Fruit fly (Drosophila melanogaster) whole organism, prepupa: ENCODE data around the gene CG6409.

Experiments used
- CG10669 ChIP-seq: fragments of 200-800 bp; sonication (Bioruptor generic); optimal IDR thresholded peaks from 3 replicates; lab custom pipeline; 2018; ENCODE audit warnings: missing biosample characterization, mild to moderate bottlenecking, missing genetic modification characterization, moderate library complexity
- CG11762 ChIP-seq: fragments of 200-800 bp; sonication (Bioruptor generic); optimal IDR thresholded peaks from 3 replicates; lab custom pipeline; 2016; ENCODE audit warnings: missing biosample characterization, missing genetic modification characterization; ENCODE audit not compliant: insufficient read depth
- CG11902 ChIP-seq: fragments of 200-800 bp; sonication (Bioruptor generic); optimal IDR thresholded peaks from 3 replicates; lab custom pipeline; 2016; ENCODE audit warnings: missing biosample characterization, missing genetic modification characterization
- CG15336 ChIP-seq: fragments of 200-800 bp; sonication (Bioruptor generic); IDR thresholded peaks from 2 replicates; pipeline ENCODE4 v1.3.6; 2022; ENCODE audit warnings: missing biosample characterization, missing genetic modification characterization
- CG1621 ChIP-seq: fragments of 200-800 bp; sonication (Bioruptor generic); optimal IDR thresholded peaks from 3 replicates; lab custom pipeline; 2018; ENCODE audit warnings: missing biosample characterization, mild to moderate bottlenecking, missing genetic modification characterization
- CG16779 ChIP-seq: fragments of 200-800 bp; sonication (Bioruptor generic); optimal IDR thresholded peaks from 3 replicates; lab custom pipeline; 2017; ENCODE audit warnings: missing biosample characterization, mild to moderate bottlenecking, missing genetic modification characterization
- CG3032 ChIP-seq: fragments of 200-800 bp; optimal IDR thresholded peaks from 2 replicates; lab custom pipeline; 2019; ENCODE audit warnings: missing biosample characterization, mild to moderate bottlenecking, missing genetic modification characterization, moderate library complexity
- CG32006 ChIP-seq: fragments of 200-800 bp; sonication (Bioruptor generic); optimal IDR thresholded peaks from 3 replicates; lab custom pipeline; 2017; ENCODE audit warnings: missing biosample characterization, mild to moderate bottlenecking, missing genetic modification characterization
- CG3919 ChIP-seq: fragments of 200-800 bp; sonication (Bioruptor generic); optimal IDR thresholded peaks from 3 replicates; lab custom pipeline; 2016; ENCODE audit warnings: missing biosample characterization, missing genetic modification characterization
- CG4318 ChIP-seq: fragments of 200-800 bp; sonication (Bioruptor generic); optimal IDR thresholded peaks from 3 replicates; lab custom pipeline; 2017; ENCODE audit warnings: missing biosample characterization, mild to moderate bottlenecking, missing genetic modification characterization
- CG6163 ChIP-seq: fragments of 200-800 bp; sonication (Bioruptor generic); IDR thresholded peaks from 3 replicates; pipeline ENCODE4 v1.3.6; 2022; ENCODE audit warnings: missing biosample characterization, missing genetic modification characterization
- CG6276 ChIP-seq: fragments of 200-800 bp; sonication (Bioruptor generic); optimal IDR thresholded peaks from 2 replicates; lab custom pipeline; 2017; ENCODE audit warnings: missing biosample characterization, mild to moderate bottlenecking, missing genetic modification characterization
- CG6792 ChIP-seq: fragments of 200-800 bp; sonication (Bioruptor generic); optimal IDR thresholded peaks from 3 replicates; lab custom pipeline; 2016; ENCODE audit warnings: missing biosample characterization, missing genetic modification characterization
- CG6808 ChIP-seq: fragments of 200-800 bp; sonication (Bioruptor generic); optimal IDR thresholded peaks from 3 replicates; lab custom pipeline; 2017; ENCODE audit warnings: missing biosample characterization, missing genetic modification characterization, mild to moderate bottlenecking, moderate library complexity, missing genetic modification reagents
- CG6854 ChIP-seq: fragments of 200-800 bp; sonication (Bioruptor generic); optimal IDR thresholded peaks from 2 replicates; lab custom pipeline; 2017; ENCODE audit warnings: missing biosample characterization, mild to moderate bottlenecking, missing genetic modification characterization
- CG7368 ChIP-seq: fragments of 200-800 bp; sonication (Bioruptor generic); optimal IDR thresholded peaks from 3 replicates; lab custom pipeline; 2016; ENCODE audit warnings: missing biosample characterization, missing genetic modification characterization
- CG8119 ChIP-seq: fragments of 200-800 bp; sonication (Bioruptor generic); IDR thresholded peaks from 3 replicates; pipeline ENCODE4 v1.3.6; 2022; ENCODE audit warnings: missing biosample characterization, missing genetic modification characterization
- CG8319 ChIP-seq: fragments of 200-800 bp; sonication (Bioruptor generic); optimal IDR thresholded peaks from 3 replicates; lab custom pipeline; 2016; ENCODE audit warnings: missing biosample characterization, missing genetic modification characterization
- CG8632 ChIP-seq: fragments of 200-800 bp; sonication (Bioruptor generic); optimal IDR thresholded peaks from 3 replicates; lab custom pipeline; 2016; ENCODE audit warnings: missing biosample characterization, missing genetic modification characterization
- CG9139 ChIP-seq: fragments of 200-800 bp; sonication (Bioruptor generic); optimal IDR thresholded peaks from 3 replicates; lab custom pipeline; 2017; ENCODE audit warnings: missing biosample characterization, mild to moderate bottlenecking, missing genetic modification characterization
- Eip75B ChIP-seq: fragments of 200-800 bp; sonication (Bioruptor generic); optimal IDR thresholded peaks from 3 replicates; lab custom pipeline; 2016; ENCODE audit warnings: missing biosample characterization, missing genetic modification characterization
- Eip78C ChIP-seq: fragments of 200-800 bp; sonication (Bioruptor generic); peaks from one replicate; lab custom pipeline; 2016; ENCODE audit warnings: missing biosample characterization, missing genetic modification characterization
- Eip93F ChIP-seq: fragments of 200-800 bp; sonication (Bioruptor generic); optimal IDR thresholded peaks from 2 replicates; lab custom pipeline; 2016; ENCODE audit warnings: missing biosample characterization, mild to moderate bottlenecking, missing genetic modification characterization
- Ets21C ChIP-seq: fragments of 200-800 bp; sonication (Bioruptor generic); optimal IDR thresholded peaks from 3 replicates; lab custom pipeline; 2016; ENCODE audit warnings: missing biosample characterization, missing genetic modification characterization
- Ets96B ChIP-seq: fragments of 200-800 bp; optimal IDR thresholded peaks from 2 replicates; lab custom pipeline; 2019; ENCODE audit warnings: missing biosample characterization, mild to moderate bottlenecking, missing genetic modification characterization, moderate library complexity
- Hr38 ChIP-seq: sonication (Bioruptor generic); optimal IDR thresholded peaks from 2 replicates; lab custom pipeline; 2016; ENCODE audit warnings: missing biosample characterization, missing genetic modification characterization
- Hr39 ChIP-seq: fragments of 200-800 bp; sonication (Bioruptor generic); optimal IDR thresholded peaks from 2 replicates; lab custom pipeline; 2016; ENCODE audit warnings: missing biosample characterization, missing genetic modification characterization
- Hr4 ChIP-seq: fragments of 200-800 bp; sonication (Bioruptor generic); optimal IDR thresholded peaks from 3 replicates; lab custom pipeline; 2016; ENCODE audit warnings: missing biosample characterization, missing genetic modification characterization
- Met ChIP-seq: fragments of 200-800 bp; sonication (Bioruptor generic); optimal IDR thresholded peaks from 3 replicates; lab custom pipeline; 2016; ENCODE audit warnings: missing biosample characterization, missing genetic modification characterization
- OdsH ChIP-seq: fragments of 200-800 bp; sonication (Bioruptor generic); optimal IDR thresholded peaks from 3 replicates; lab custom pipeline; 2016; ENCODE audit warnings: missing biosample characterization, missing genetic modification characterization
- Smox ChIP-seq: fragments of 200-800 bp; sonication (Bioruptor generic); optimal IDR thresholded peaks from 3 replicates; lab custom pipeline; 2016; ENCODE audit warnings: missing biosample characterization, missing genetic modification characterization
- Sox102F ChIP-seq: fragments of 200-800 bp; sonication (Bioruptor generic); optimal IDR thresholded peaks from 2 replicates; lab custom pipeline; 2016; ENCODE audit warnings: missing biosample characterization, mild to moderate bottlenecking, missing genetic modification characterization
- Sox14 ChIP-seq: fragments of 200-800 bp; sonication (Bioruptor generic); optimal IDR thresholded peaks from 3 replicates; lab custom pipeline; 2016; ENCODE audit warnings: missing biosample characterization, missing genetic modification characterization
- Sox15 ChIP-seq: fragments of 200-800 bp; sonication (Bioruptor generic); optimal IDR thresholded peaks from 3 replicates; lab custom pipeline; 2016; ENCODE audit warnings: missing biosample characterization, missing genetic modification characterization
- achi ChIP-seq: fragments of 200-800 bp; sonication (Bioruptor generic); optimal IDR thresholded peaks from 3 replicates; lab custom pipeline; 2016; ENCODE audit warnings: missing biosample characterization, missing genetic modification characterization
- acj6 ChIP-seq: fragments of 200-800 bp; sonication (Bioruptor generic); optimal IDR thresholded peaks from 3 replicates; lab custom pipeline; 2016; ENCODE audit warnings: missing biosample characterization, missing genetic modification characterization
- cyc ChIP-seq: fragments of 200-800 bp; sonication (Bioruptor generic); optimal IDR thresholded peaks from 3 replicates; lab custom pipeline; 2016; ENCODE audit warnings: missing biosample characterization, missing genetic modification characterization
- dsx ChIP-seq: fragments of 200-800 bp; optimal IDR thresholded peaks from 3 replicates; lab custom pipeline; 2019; ENCODE audit warnings: missing biosample characterization, mild to moderate bottlenecking, missing genetic modification characterization, moderate library complexity; ENCODE audit not compliant: poor library complexity, severe bottlenecking
- eg ChIP-seq: fragments of 200-800 bp; sonication (Bioruptor generic); IDR thresholded peaks from 3 replicates; pipeline ENCODE4 v1.3.6; 2022; ENCODE audit warnings: missing biosample characterization, missing genetic modification characterization
- esn ChIP-seq: fragments of 200-800 bp; sonication (Bioruptor generic); optimal IDR thresholded peaks from 2 replicates; lab custom pipeline; 2016; ENCODE audit warnings: missing biosample characterization, mild to moderate bottlenecking, missing genetic modification characterization, moderate library complexity
- fd59A ChIP-seq: fragments of 200-800 bp; sonication (Bioruptor generic); optimal IDR thresholded peaks from 2 replicates; lab custom pipeline; 2017; ENCODE audit warnings: missing biosample characterization, mild to moderate bottlenecking, missing genetic modification characterization, missing genetic modification reagents
- fkh ChIP-seq: fragments of 200-800 bp; sonication (Bioruptor generic); optimal IDR thresholded peaks from 3 replicates; lab custom pipeline; 2017; ENCODE audit warnings: missing biosample characterization, mild to moderate bottlenecking, missing genetic modification characterization, moderate library complexity
- lz ChIP-seq: fragments of 200-800 bp; sonication (Bioruptor generic); optimal IDR thresholded peaks from 3 replicates; lab custom pipeline; 2016; ENCODE audit warnings: missing biosample characterization, missing genetic modification characterization
- pdm3 ChIP-seq: fragments of 200-800 bp; sonication (Bioruptor generic); optimal IDR thresholded peaks from 3 replicates; lab custom pipeline; 2016; ENCODE audit warnings: missing biosample characterization, missing genetic modification characterization
- salr ChIP-seq, 2 experiments: fragments of 200-800 bp; sonication (Bioruptor generic); optimal IDR thresholded peaks; 3 replicates each; lab custom pipeline; 2016 to 2018; ENCODE audit warnings: missing biosample characterization in 2 of 2, missing genetic modification characterization in 2 of 2, mild to moderate bottlenecking in 1 of 2
- ss ChIP-seq, 2 experiments: fragments of 200-800 bp; sonication (Bioruptor generic); optimal IDR thresholded peaks; 2 replicates in 1 of 2; 3 replicates in 1 of 2; lab custom pipeline; 2017 to 2018; ENCODE audit warnings: mild to moderate bottlenecking in 2 of 2, missing biosample characterization in 2 of 2, missing genetic modification characterization in 2 of 2, moderate library complexity in 1 of 2
- svp ChIP-seq: fragments of 200-800 bp; sonication (Bioruptor generic); peaks from one replicate; lab custom pipeline; 2016; ENCODE audit warnings: missing biosample characterization, missing genetic modification characterization
- topi ChIP-seq: fragments of 200-800 bp; sonication (Bioruptor generic); optimal IDR thresholded peaks from 3 replicates; lab custom pipeline; 2016; ENCODE audit warnings: missing biosample characterization, missing genetic modification characterization

The CG6409 gene

DNA sequence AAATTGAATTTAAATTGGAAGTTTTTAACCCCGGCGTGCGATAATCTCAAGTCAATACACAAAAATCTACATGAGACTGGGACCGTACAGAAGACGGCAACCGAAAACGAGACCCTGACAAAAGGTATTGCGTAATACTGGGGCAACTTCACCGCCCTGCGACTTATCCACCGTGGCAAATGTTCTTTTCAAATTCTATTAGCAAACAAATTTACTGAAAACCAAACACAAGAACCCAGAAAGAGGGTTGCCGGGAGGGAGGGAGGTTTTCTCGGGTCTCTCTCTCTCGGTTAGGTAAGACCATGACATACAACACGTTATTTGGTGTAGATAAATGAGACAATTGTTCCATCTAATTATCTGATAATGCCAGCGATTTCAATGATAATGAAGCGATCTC is 36.4 kb downstream of the CG6409 start:
- TF ChIP-seq Ets96B (tag; lab: Kevin White, UChicago) (no peak), eg (GFP tag; lab: Robert Waterston, UW) (no peak), Hr4 (GFP tag; lab: Kevin White, UChicago) (no peak), Sox102F (GFP tag; lab: Kevin White, UChicago) (no peak), Hr38 (GFP tag; lab: Kevin White, UChicago) (no peak), ss (GFP tag; optimal IDR thresholded peaks at IDR 0.05; lab: Kevin White, UChicago) (no peak), fkh (GFP tag; lab: Kevin White, UChicago) (peak; percentile 82)
- TF ChIP-seq, all 60 proteins: peak for 1

DNA sequence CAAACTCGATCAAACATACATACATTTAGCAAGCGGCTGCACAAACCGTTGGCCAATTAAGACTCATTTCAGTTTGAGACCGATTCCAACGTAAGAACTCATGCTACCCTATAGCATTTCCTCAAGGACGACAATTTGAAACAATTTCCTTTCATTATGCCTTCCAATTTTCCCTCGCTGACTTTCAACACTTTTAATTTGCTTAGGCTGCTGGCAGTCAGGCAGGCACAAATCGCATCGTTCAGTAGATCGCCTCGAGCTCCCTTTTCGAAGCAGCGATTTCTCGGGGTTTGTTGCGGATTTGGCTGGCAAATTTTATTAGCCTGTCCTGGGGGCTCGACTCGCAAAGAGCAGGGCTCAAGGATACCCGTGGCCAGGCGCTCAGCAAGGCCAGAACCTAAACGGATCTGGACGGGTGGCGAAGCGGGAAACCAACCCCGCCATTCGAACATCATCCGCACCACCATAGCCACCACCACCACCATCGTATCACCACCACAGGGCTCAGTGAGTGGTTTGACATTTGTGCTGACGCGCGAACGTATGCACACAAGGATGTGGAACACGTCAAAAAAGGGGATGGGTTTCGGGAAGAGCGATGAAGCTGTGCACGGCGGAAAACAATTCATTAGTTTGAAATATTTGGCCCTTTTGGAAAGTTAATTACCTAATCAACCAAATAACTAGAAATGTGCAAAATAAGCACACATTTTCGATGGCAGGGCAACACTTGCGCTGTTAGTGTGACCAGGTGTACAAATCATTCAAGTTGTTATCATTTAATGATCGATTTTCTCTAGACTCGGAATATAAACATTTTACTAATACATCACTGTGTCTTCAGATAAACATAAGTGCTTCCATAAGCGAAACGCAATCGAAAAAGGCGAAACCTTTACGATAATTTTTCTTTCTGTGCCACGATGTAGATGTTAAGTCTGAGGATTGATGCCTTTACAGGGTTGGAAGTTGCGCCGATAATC is 37.3 kb downstream of the CG6409 start:
- TF ChIP-seq CG11762 = no peak
- TF ChIP-seq Sox15 (GFP tag; lab: Kevin White, UChicago) = no peak
- TF ChIP-seq Hr39 (GFP tag; lab: Kevin White, UChicago) = peak; percentile 22
- TF ChIP-seq CG6854 (GFP tag; lab: Kevin White, UChicago) = no peak
- TF ChIP-seq svp (GFP tag; lab: Kevin White, UChicago) = peak; percentile 81
- TF ChIP-seq CG32006 = no peak
- peak; percentile 8 for TF ChIP-seq OdsH
- TF ChIP-seq cyc = peak; percentile 19
- peak; percentile 30 for TF ChIP-seq Smox (GFP tag; lab: Kevin White, UChicago)
- no peak for TF ChIP-seq CG15336
- TF ChIP-seq CG3032 (tag; lab: Kevin White, UChicago) = no peak
- TF ChIP-seq Eip75B (GFP tag; lab: Kevin White, UChicago) = no peak
- no peak for TF ChIP-seq CG1621
- TF ChIP-seq Eip93F (GFP tag; lab: Kevin White, UChicago) = no peak
- TF ChIP-seq CG11902 (GFP tag; lab: Kevin White, UChicago) = no peak
- TF ChIP-seq CG8632 = peak; percentile 7
- peak; percentile 37 for TF ChIP-seq lz (GFP tag; lab: Kevin White, UChicago)
- no peak for TF ChIP-seq Hr38 (GFP tag; lab: Kevin White, UChicago)
- TF ChIP-seq CG6792 = peak; percentile 22
- no peak for TF ChIP-seq CG6276 (GFP tag; lab: Kevin White, UChicago)
- no peak for TF ChIP-seq acj6 (GFP tag; lab: Kevin White, UChicago)
- no peak for TF ChIP-seq CG6163
- TF ChIP-seq esn (GFP tag; lab: Kevin White, UChicago) = peak; percentile 52
- no peak for TF ChIP-seq CG8319 (GFP tag; lab: Kevin White, UChicago)
- no peak for TF ChIP-seq Ets21C
- TF ChIP-seq achi (GFP tag; lab: Kevin White, UChicago) = no peak
- TF ChIP-seq CG9139 (GFP tag; lab: Kevin White, UChicago) = no peak
- TF ChIP-seq Hr4 (GFP tag; lab: Kevin White, UChicago) = no peak
- TF ChIP-seq Met (GFP tag; lab: Kevin White, UChicago) = peak; percentile 46
- TF ChIP-seq CG3919 (GFP tag; lab: Kevin White, UChicago) = peak; percentile 16
- TF ChIP-seq salr (GFP tag; optimal IDR thresholded peaks at IDR 0.05; lab: Kevin White, UChicago) = no peak
- TF ChIP-seq CG8119 (GFP tag; lab: Robert Waterston, UW) = no peak
- peak; percentile 19 for TF ChIP-seq pdm3 (GFP tag; lab: Kevin White, UChicago)
- TF ChIP-seq CG6808 (GFP tag; lab: Kevin White, UChicago) = peak; percentile 10
- TF ChIP-seq CG7368 (GFP tag; lab: Kevin White, UChicago) = no peak
- TF ChIP-seq CG16779 (tag; lab: Kevin White, UChicago) = no peak
- no peak for TF ChIP-seq CG4318 (GFP tag; lab: Kevin White, UChicago)
- TF ChIP-seq topi (GFP tag; lab: Kevin White, UChicago) = peak; percentile 32
- TF ChIP-seq Eip78C = peak; percentile 77
- peak; percentile 3 for TF ChIP-seq CG10669 (GFP tag; lab: Kevin White, UChicago)
- no peak for TF ChIP-seq Sox14 (GFP tag; lab: Kevin White, UChicago)
- no peak for TF ChIP-seq dsx (GFP tag; lab: Kevin White, UChicago)
- no peak for TF ChIP-seq fd59A (GFP tag; lab: Kevin White, UChicago)
- no peak for TF ChIP-seq fkh (GFP tag; lab: Kevin White, UChicago)
